Worm (Caenorhabditis elegans): ENCODE measurements around the gene mnp-1.

Gene mnp-1

DNA sequence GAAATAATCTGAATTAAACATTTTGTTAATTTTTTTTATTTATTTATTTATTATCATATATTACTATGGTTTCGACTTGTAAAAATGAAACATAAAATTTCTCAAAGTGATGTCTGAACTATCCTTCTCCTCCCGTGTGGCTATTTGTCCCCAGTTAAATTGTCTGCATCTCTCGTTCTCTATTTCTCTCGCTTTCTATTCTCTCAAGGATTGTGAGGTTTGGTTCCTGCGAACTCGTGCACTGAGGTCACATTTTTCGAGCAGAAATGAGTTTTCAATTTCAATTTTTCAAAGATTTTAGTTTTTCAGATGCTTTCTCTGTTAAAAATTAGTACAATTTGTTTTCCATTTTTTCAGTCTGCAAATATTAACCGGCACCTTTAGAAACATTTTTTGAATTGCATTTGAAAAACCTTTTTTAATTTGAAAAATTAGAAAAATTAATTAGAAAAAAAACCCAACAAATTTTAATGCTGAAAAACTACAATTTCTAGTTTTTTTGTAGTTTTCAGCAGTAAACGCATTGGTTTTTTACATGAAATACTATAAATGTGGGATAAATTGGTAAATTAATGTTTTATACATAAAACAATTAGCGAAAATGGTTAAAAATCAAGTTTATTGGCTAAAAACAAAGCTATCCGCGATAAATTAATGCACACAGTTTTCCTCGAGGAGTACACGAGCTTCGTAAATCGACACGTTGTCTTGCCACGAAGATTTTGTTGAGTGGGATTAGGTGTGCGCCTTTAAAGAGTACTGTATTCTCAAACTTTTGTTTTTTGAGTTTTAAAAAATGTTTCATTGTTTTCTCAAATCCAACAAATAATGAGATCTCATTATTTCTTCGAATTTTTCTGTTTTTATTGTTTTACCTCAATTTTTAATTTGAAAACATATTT lies 56.0 kb downstream of the mnp-1 start:
- no peak for TF ChIP-seq hmbx-1 (tag; optimal IDR thresholded peaks at IDR 0.05)
- no peak for TF ChIP-seq ama-1 (optimal IDR thresholded peaks at IDR 0.05)
- no peak for TF ChIP-seq hmg-4 (GFP tag; optimal IDR thresholded peaks at IDR 0.05)
- no peak for TF ChIP-seq tra-4 (tag; optimal IDR thresholded peaks at IDR 0.05)
- no peak for TF ChIP-seq scrt-1 (GFP tag; IDR thresholded peaks at IDR 0.05)
- no peak for TF ChIP-seq hnd-1 (tag; optimal IDR thresholded peaks at IDR 0.05)
- no peak for TF ChIP-seq aly-1 (tag; optimal IDR thresholded peaks at IDR 0.05)
- TF ChIP-seq flt-1 (GFP tag; IDR thresholded peaks at IDR 0.05) = no peak

DNA sequence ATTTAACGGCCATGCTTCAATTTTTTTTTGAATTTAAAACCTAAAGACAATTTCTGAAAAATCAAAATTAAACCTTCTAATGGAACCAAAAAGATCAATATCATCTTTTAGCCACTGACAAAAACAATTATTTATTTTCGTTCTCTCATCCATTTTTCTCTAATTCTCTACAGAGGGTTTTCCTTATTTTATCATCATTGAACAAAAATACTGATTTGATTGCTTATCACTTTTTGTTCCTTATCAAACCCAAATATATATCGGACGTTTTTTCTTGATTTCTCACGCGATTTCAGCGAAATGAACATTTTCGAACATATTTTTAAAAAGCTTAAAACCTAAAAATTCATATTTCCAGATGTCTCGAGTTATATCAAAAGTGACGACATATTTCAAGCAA lies 56.7 kb downstream of the mnp-1 start, which contains the start of gene mpc-1:
Gene mpc-1, plus strand, starts transcription at position 359 of the 400 bp plus-strand sequence.
- no peak for TF ChIP-seq aly-1 (tag; optimal IDR thresholded peaks at IDR 0.05)
- no peak for TF ChIP-seq flt-1 (GFP tag; IDR thresholded peaks at IDR 0.05)
- TF ChIP-seq pes-1 (GFP tag; IDR thresholded peaks at IDR 0.05) = no peak
- no peak for TF ChIP-seq hnd-1 (tag; optimal IDR thresholded peaks at IDR 0.05)
- no peak for TF ChIP-seq B0310.2 (tag; optimal IDR thresholded peaks at IDR 0.05)
- TF ChIP-seq ceh-36 (tag; optimal IDR thresholded peaks at IDR 0.05) = no peak
- TF ChIP-seq tra-4 (tag; optimal IDR thresholded peaks at IDR 0.05) = no peak
- TF ChIP-seq ama-1 (optimal IDR thresholded peaks at IDR 0.05) = no peak
- TF ChIP-seq scrt-1 (GFP tag; IDR thresholded peaks at IDR 0.05) = no peak
- no peak for TF ChIP-seq ceh-13 (GFP tag; optimal IDR thresholded peaks at IDR 0.05)
- TF ChIP-seq sea-1 (GFP tag; conservative IDR thresholded peaks at IDR 0.05) = no peak
- no peak for TF ChIP-seq tbx-37 (GFP tag; conservative IDR thresholded peaks at IDR 0.05)
- no peak for TF ChIP-seq tbx-11 (GFP tag; IDR thresholded peaks at IDR 0.05)
- TF ChIP-seq hmbx-1 (tag; optimal IDR thresholded peaks at IDR 0.05) = no peak
- TF ChIP-seq hmg-4 (GFP tag; optimal IDR thresholded peaks at IDR 0.05) = no peak
- TF ChIP-seq F13C5.2 (tag; optimal IDR thresholded peaks at IDR 0.05) = no peak
- no peak for TF ChIP-seq ets-7 (tag; optimal IDR thresholded peaks at IDR 0.05)

DNA sequence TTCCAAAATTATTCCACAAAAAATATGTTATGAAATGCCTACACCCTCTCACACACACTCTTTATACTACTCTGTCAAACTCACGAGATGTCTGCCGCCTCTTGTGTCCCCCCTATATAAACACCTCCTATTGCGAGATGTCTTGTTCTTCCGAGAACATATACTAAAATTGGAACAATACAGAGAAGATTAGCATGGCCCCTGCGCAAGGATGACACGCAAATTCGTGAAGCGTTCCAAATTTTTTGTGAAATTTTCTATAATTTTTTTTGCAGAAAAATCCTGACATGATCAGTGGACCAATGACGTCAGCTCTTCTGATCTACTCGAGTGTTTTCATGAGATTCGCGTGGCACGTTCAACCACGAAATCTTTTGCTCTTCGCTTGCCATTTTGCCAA lies 57.6 kb downstream of the mnp-1 start:
- TF ChIP-seq tbx-11 (GFP tag; IDR thresholded peaks at IDR 0.05) (peak; percentile 70; the same call in 1 of the 2 replicates), ets-7 (tag; optimal IDR thresholded peaks at IDR 0.05) (peak; percentile 9), hmg-4 (GFP tag; optimal IDR thresholded peaks at IDR 0.05) (peak; percentile 49), tbx-37 (GFP tag; conservative IDR thresholded peaks at IDR 0.05) (0 out of 2 replicates have a peak, but pooled peaks have one; percentile 42), aly-1 (tag; optimal IDR thresholded peaks at IDR 0.05) (peak; percentile 60), scrt-1 (GFP tag; IDR thresholded peaks at IDR 0.05) (peak; percentile 77), sea-1 (GFP tag; conservative IDR thresholded peaks at IDR 0.05) (peak; percentile 77), flt-1 (GFP tag; IDR thresholded peaks at IDR 0.05) (peak; percentile 71), pes-1 (GFP tag; IDR thresholded peaks at IDR 0.05) (peak; percentile 83), hnd-1 (tag; optimal IDR thresholded peaks at IDR 0.05) (peak; percentile 21), ceh-36 (tag; optimal IDR thresholded peaks at IDR 0.05) (peak; percentile 69)
